Worm (Caenorhabditis elegans) whole organism, L2 larva: ENCODE measurements around the gene clec-79.

Experiments used
- C34F6.9 ChIP-seq: fragments of 150-350 bp; optimal IDR thresholded peaks from 2 replicates; lab custom pipeline; 2014; ENCODE audit warnings: missing biosample characterization, missing genetic modification characterization
- F13H6.1 ChIP-seq: sonication (generic microtip); optimal IDR thresholded peaks from 2 replicates; lab custom pipeline; 2016; ENCODE audit warnings: missing genetic modification characterization, missing compliant biosample characterization
- R02D3.7 ChIP-seq: fragments of 150-350 bp; optimal IDR thresholded peaks from 2 replicates; lab custom pipeline; 2014; ENCODE audit warnings: missing biosample characterization, missing genetic modification characterization
- Y55F3AM.14 ChIP-seq: fragments of 200-800 bp; sonication (Bioruptor generic); optimal IDR thresholded peaks from 2 replicates; lab custom pipeline; 2018; ENCODE audit warnings: mild to moderate bottlenecking, missing genetic modification characterization, missing compliant biosample characterization
- ZK546.5 ChIP-seq: sonication (generic microtip); optimal IDR thresholded peaks from 2 replicates; lab custom pipeline; 2017; ENCODE audit warnings: missing biosample characterization, missing genetic modification characterization
- alr-1 ChIP-seq: fragments of 150-350 bp; optimal IDR thresholded peaks from 2 replicates; lab custom pipeline; 2014; ENCODE audit warnings: missing biosample characterization, missing genetic modification characterization
- aly-2 ChIP-seq: fragments of 150-350 bp; optimal IDR thresholded peaks from 2 replicates; lab custom pipeline; 2014; ENCODE audit warnings: missing biosample characterization, missing genetic modification characterization
- ceh-16 ChIP-seq: fragments of 150-350 bp; optimal IDR thresholded peaks from 2 replicates; lab custom pipeline; 2014; ENCODE audit warnings: missing biosample characterization, missing genetic modification characterization
- ceh-82 ChIP-seq: fragments of 150-350 bp; optimal IDR thresholded peaks from 2 replicates; lab custom pipeline; 2014; ENCODE audit warnings: missing biosample characterization, missing genetic modification characterization
- crh-2 ChIP-seq: sonication (generic microtip); optimal IDR thresholded peaks from 2 replicates; lab custom pipeline; 2017; ENCODE audit warnings: missing biosample characterization, missing genetic modification characterization
- dmd-4 ChIP-seq: sonication (generic microtip); optimal IDR thresholded peaks from 2 replicates; lab custom pipeline; 2017; ENCODE audit warnings: missing biosample characterization, missing genetic modification characterization
- egl-27 ChIP-seq: sonication (generic microtip); optimal IDR thresholded peaks from 3 replicates; lab custom pipeline; 2017; ENCODE audit warnings: missing biosample characterization, missing genetic modification reagents, missing genetic modification characterization
- elt-1 ChIP-seq: fragments of 150-350 bp; optimal IDR thresholded peaks from 2 replicates; lab custom pipeline; 2014; ENCODE audit warnings: missing biosample characterization, missing genetic modification characterization
- elt-3 ChIP-seq: sonication (generic microtip); optimal IDR thresholded peaks from 2 replicates; lab custom pipeline; 2017; ENCODE audit warnings: missing biosample characterization, missing genetic modification characterization
- fos-1 ChIP-seq: fragments of 150-350 bp; optimal IDR thresholded peaks from 2 replicates; lab custom pipeline; 2014; ENCODE audit warnings: missing biosample characterization, missing genetic modification characterization
- gmeb-1 ChIP-seq: fragments of 150-350 bp; optimal IDR thresholded peaks from 2 replicates; lab custom pipeline; 2014; ENCODE audit warnings: missing biosample characterization, missing genetic modification characterization
- lin-11 ChIP-seq: fragments of 150-350 bp; sonication (generic microtip); optimal IDR thresholded peaks from 2 replicates; lab custom pipeline; 2014; ENCODE audit warnings: missing biosample characterization, missing genetic modification characterization, inconsistent platforms, mixed read lengths
- lin-13 ChIP-seq: fragments of 150-350 bp; optimal IDR thresholded peaks from 2 replicates; lab custom pipeline; 2014; ENCODE audit warnings: missing biosample characterization, missing genetic modification reagents, missing genetic modification characterization
- lin-39 ChIP-seq: fragments of 150-350 bp; optimal IDR thresholded peaks from 2 replicates; lab custom pipeline; 2014; ENCODE audit warnings: missing biosample characterization, missing genetic modification reagents, missing genetic modification characterization
- lsy-2 ChIP-seq, 2 experiments: fragments of 150-350 bp in 1 of 2; sonication (generic microtip) in 1 of 2; optimal IDR thresholded peaks; 2 replicates each; lab custom pipeline; 2014 to 2017; ENCODE audit warnings: missing biosample characterization in 2 of 2, missing genetic modification characterization in 2 of 2
- mab-5 ChIP-seq: fragments of 150-350 bp; optimal IDR thresholded peaks from 2 replicates; lab custom pipeline; 2014; ENCODE audit warnings: missing biosample characterization, missing genetic modification characterization
- mbf-1 ChIP-seq: sonication (generic microtip); optimal IDR thresholded peaks from 2 replicates; lab custom pipeline; 2017; ENCODE audit warnings: missing biosample characterization, missing genetic modification characterization
- mdl-1 ChIP-seq, 2 experiments: fragments of 150-350 bp in 1 of 2; sonication (generic microtip) in 1 of 2; optimal IDR thresholded peaks; 2 replicates each; lab custom pipeline; 2017; ENCODE audit warnings: missing biosample characterization in 2 of 2, missing genetic modification characterization in 2 of 2
- nhr-10 ChIP-seq: sonication (generic microtip); optimal IDR thresholded peaks from 2 replicates; lab custom pipeline; 2017; ENCODE audit warnings: missing biosample characterization, missing genetic modification characterization
- nhr-11 ChIP-seq: fragments of 150-350 bp; optimal IDR thresholded peaks from 2 replicates; lab custom pipeline; 2014; ENCODE audit warnings: missing biosample characterization, missing genetic modification characterization
- nhr-12 ChIP-seq: fragments of 150-350 bp; optimal IDR thresholded peaks from 2 replicates; lab custom pipeline; 2014; ENCODE audit warnings: missing biosample characterization, missing genetic modification characterization
- nhr-129 ChIP-seq: fragments of 150-350 bp; optimal IDR thresholded peaks from 2 replicates; lab custom pipeline; 2014; ENCODE audit warnings: missing biosample characterization, missing genetic modification characterization
- nhr-21 ChIP-seq: fragments of 150-350 bp; optimal IDR thresholded peaks from 2 replicates; lab custom pipeline; 2014; ENCODE audit warnings: missing biosample characterization, missing genetic modification characterization
- nhr-23 ChIP-seq: fragments of 150-350 bp; optimal IDR thresholded peaks from 2 replicates; lab custom pipeline; 2014; ENCODE audit warnings: missing biosample characterization, missing genetic modification reagents, missing genetic modification characterization
- nhr-237 ChIP-seq: fragments of 150-350 bp; optimal IDR thresholded peaks from 2 replicates; lab custom pipeline; 2014; ENCODE audit warnings: missing biosample characterization, missing genetic modification characterization
- nhr-25 ChIP-seq: fragments of 150-350 bp; sonication (generic microtip); optimal IDR thresholded peaks from 3 replicates; lab custom pipeline; 2014; ENCODE audit warnings: missing biosample characterization, missing genetic modification characterization
- nhr-6 ChIP-seq: fragments of 150-350 bp; optimal IDR thresholded peaks from 2 replicates; lab custom pipeline; 2014; ENCODE audit warnings: missing biosample characterization, missing genetic modification characterization
- nhr-77 ChIP-seq: fragments of 150-350 bp; optimal IDR thresholded peaks from 2 replicates; lab custom pipeline; 2014; ENCODE audit warnings: missing biosample characterization, missing genetic modification characterization
- peb-1 ChIP-seq: fragments of 150-350 bp; optimal IDR thresholded peaks from 2 replicates; lab custom pipeline; 2014; ENCODE audit warnings: missing biosample characterization, missing genetic modification characterization
- sem-4 ChIP-seq: fragments of 150-350 bp; optimal IDR thresholded peaks from 2 replicates; lab custom pipeline; 2014; ENCODE audit warnings: missing biosample characterization, missing genetic modification reagents, missing genetic modification characterization
- skn-1 ChIP-seq: sonication (generic microtip); optimal IDR thresholded peaks from 2 replicates; lab custom pipeline; 2017; ENCODE audit warnings: missing biosample characterization, missing genetic modification characterization
- sma-3 ChIP-seq: sonication (generic microtip); optimal IDR thresholded peaks from 2 replicates; lab custom pipeline; 2016; ENCODE audit warnings: missing genetic modification reagents, missing genetic modification characterization, missing compliant biosample characterization
- sma-9 ChIP-seq, 2 experiments: fragments of 150-350 bp in 1 of 2; sonication (generic microtip) in 1 of 2; optimal IDR thresholded peaks; 2 replicates each; lab custom pipeline; 2014 to 2016; ENCODE audit warnings: missing genetic modification characterization in 2 of 2, mild to moderate bottlenecking in 1 of 2, missing biosample characterization in 1 of 2, missing compliant biosample characterization in 1 of 2, missing genetic modification reagents in 1 of 2, moderate library complexity in 1 of 2
- snpc-4 ChIP-seq: fragments of 150-350 bp; optimal IDR thresholded peaks from 2 replicates; lab custom pipeline; 2014; ENCODE audit warnings: missing biosample characterization, missing genetic modification characterization
- unc-39 ChIP-seq: fragments of 150-350 bp; optimal IDR thresholded peaks from 2 replicates; lab custom pipeline; 2014; ENCODE audit warnings: missing biosample characterization, missing genetic modification characterization
- unc-55 ChIP-seq: fragments of 150-350 bp; sonication (generic microtip); optimal IDR thresholded peaks from 3 replicates; lab custom pipeline; 2014; ENCODE audit warnings: missing biosample characterization, missing genetic modification reagents, missing genetic modification characterization
- unc-62 ChIP-seq: fragments of 150-350 bp; optimal IDR thresholded peaks from 2 replicates; lab custom pipeline; 2014; ENCODE audit warnings: missing biosample characterization, missing genetic modification reagents, missing genetic modification characterization
- zag-1 ChIP-seq: fragments of 150-350 bp; optimal IDR thresholded peaks from 2 replicates; lab custom pipeline; 2014; ENCODE audit warnings: missing biosample characterization, missing genetic modification characterization
- ztf-1 ChIP-seq: fragments of 200-800 bp; sonication (Bioruptor generic); conservative IDR thresholded peaks from 2 replicates; pipeline ENCODE4 v1.3.6; 2022; ENCODE audit warnings: missing genetic modification characterization, missing compliant biosample characterization
- ztf-4 ChIP-seq: fragments of 150-350 bp; optimal IDR thresholded peaks from 2 replicates; lab custom pipeline; 2014; ENCODE audit warnings: missing biosample characterization, missing genetic modification characterization

Gene clec-79

DNA sequence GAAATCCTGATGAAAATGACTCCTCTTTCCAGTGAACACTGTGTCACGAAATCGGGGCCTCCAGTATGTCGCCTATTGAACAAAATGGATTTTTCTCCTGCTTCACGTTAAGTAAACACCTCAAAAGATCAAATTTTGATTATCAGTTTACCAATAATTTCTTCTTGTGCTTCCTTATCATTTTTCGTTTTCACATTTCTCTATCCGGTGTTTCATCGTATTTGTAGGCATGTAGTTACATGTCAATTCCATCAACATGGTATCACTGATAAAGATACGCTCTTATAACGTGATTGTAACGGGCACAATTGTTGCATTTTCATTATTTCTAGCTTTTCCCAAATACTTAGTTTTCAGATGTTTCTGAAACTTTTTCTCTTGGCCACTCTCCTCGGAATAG, 28.7 kb upstream of the clec-79 start, which contains the start of gene clec-72:
clec-72 (plus strand) TSS at position 358 of the 400 bp plus-strand sequence.
- TF ChIP-seq elt-1 (tag; lab: Kevin White, UChicago) (no peak), nhr-6 (tag; lab: Kevin White, UChicago) (no peak), fos-1 (peak; percentile 98), nhr-77 (tag; lab: Kevin White, UChicago) (no peak), crh-2 (peak; percentile 18), gmeb-1 (peak; percentile 5), Y55F3AM.14 (GFP tag; lab: Kevin White, UChicago) (no peak), lin-39 (tag; lab: Kevin White, UChicago) (no peak), nhr-237 (tag; lab: Kevin White, UChicago) (no peak), alr-1 (tag; lab: Kevin White, UChicago) (no peak), mab-5 (tag; lab: Kevin White, UChicago) (no peak), snpc-4 (no peak), dmd-4 (tag; lab: Kevin White, UChicago) (no peak), mbf-1 (tag; lab: Kevin White, UChicago) (no peak), sem-4 (tag; lab: Kevin White, UChicago) (no peak), elt-3 (tag; lab: Kevin White, UChicago) (no peak), nhr-10 (tag; lab: Kevin White, UChicago) (no peak), R02D3.7 (tag; lab: Kevin White, UChicago) (no peak), ztf-4 (no peak), skn-1 (tag; lab: Kevin White, UChicago) (peak; percentile 11), F13H6.1 (no peak), lin-13 (no peak), sma-3 (no peak), sma-9 (GFP tag; optimal IDR thresholded peaks at IDR 0.05; lab: Kevin White, UChicago) (peak; percentile 50), sma-9 (tag; optimal IDR thresholded peaks at IDR 0.05; lab: Kevin White, UChicago) (no peak), nhr-23 (tag; lab: Kevin White, UChicago) (no peak), aly-2 (tag; lab: Kevin White, UChicago) (no peak), nhr-129 (tag; lab: Kevin White, UChicago) (no peak), unc-39 (no peak), zag-1 (tag; lab: Kevin White, UChicago) (no peak), nhr-21 (no peak), ZK546.5 (no peak), peb-1 (tag; lab: Kevin White, UChicago) (no peak), ceh-16 (tag; lab: Kevin White, UChicago) (no peak), nhr-12 (no peak), nhr-25 (no peak), ceh-82 (tag; lab: Kevin White, UChicago) (no peak), lin-11 (tag; lab: Kevin White, UChicago) (no peak), C34F6.9 (tag; lab: Kevin White, UChicago) (no peak), lsy-2 (tag; optimal IDR thresholded peaks at IDR 0.05; lab: Kevin White, UChicago) (no peak), mdl-1 (tag; optimal IDR thresholded peaks at IDR 0.05; lab: Kevin White, UChicago) (no peak), egl-27 (tag; lab: Kevin White, UChicago) (no peak), nhr-11 (tag; lab: Kevin White, UChicago) (no peak)

DNA sequence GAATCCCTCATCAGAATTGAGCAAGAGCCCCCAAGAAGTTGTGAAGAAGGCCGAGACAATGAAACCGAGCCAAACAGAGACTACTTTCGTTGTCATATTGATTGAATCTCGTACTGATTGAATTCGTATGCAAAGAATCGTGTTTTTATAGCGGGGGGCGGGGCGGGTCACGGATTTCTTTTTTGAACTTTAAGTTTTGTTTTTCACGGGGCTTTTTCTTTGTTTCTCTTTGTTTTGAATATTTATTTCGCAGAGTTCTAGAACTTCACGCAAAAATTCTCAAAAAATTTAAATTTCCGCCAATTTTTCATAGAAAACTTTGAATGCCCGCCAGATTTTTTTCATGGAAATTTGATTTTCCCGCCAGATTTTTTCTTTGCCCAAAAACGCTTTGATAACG, 17.1 kb upstream of the clec-79 start, which contains the start of gene clec-73:
clec-73 (minus strand) TSS at position 101 of the 400 bp plus-strand sequence.
- TF ChIP-seq unc-55 (GFP tag; lab: Kevin White, UChicago) (no peak), alr-1 (tag; lab: Kevin White, UChicago) (no peak), nhr-77 (tag; lab: Kevin White, UChicago) (no peak), lin-13 (no peak), ZK546.5 (no peak), nhr-6 (tag; lab: Kevin White, UChicago) (no peak), fos-1 (no peak), ztf-1 (GFP tag; lab: Robert Waterston, UW) (no peak), zag-1 (tag; lab: Kevin White, UChicago) (no peak), ceh-82 (tag; lab: Kevin White, UChicago) (no peak), nhr-12 (no peak), unc-62 (GFP tag; lab: Kevin White, UChicago) (no peak), nhr-129 (tag; lab: Kevin White, UChicago) (no peak), unc-39 (no peak)
